Fruit fly (Drosophila melanogaster): Measurements from ENCODE around the gene Art6.

DNA sequence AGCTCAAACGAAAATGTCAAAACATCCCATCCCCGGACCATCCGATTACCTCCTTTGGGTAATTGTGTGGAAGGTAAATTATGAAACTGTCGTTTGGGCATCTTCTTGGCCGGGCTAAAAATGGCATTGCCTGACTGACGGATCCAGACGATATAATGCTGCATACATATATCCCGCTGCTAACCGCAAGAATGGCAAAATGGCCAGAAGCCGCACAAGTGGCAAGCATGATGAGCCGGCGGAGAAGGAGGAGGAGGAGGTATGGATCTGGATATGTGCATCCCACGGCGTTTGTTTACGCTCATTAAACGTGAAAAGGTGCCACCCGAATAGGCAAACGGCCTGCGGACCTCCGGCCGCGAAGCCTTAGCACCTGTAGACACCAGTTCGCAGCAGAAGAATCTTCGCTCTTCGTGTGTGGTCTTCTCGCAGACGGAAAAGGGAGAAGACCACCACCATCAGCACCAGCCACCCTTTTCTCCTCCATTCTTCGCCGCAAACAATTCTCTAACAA is 43.4 kb upstream of the Art6 start:
- no peak for TF ChIP-seq vnd (GFP tag; IDR thresholded peaks at IDR 0.05; ENCODE audit: partially characterized antibody)
- TF ChIP-seq ranshi (GFP tag; IDR thresholded peaks at IDR 0.05) = no peak
- no peak for TF ChIP-seq ewg (GFP tag; optimal IDR thresholded peaks at IDR 0.05)
- TF ChIP-seq klu (GFP tag; IDR thresholded peaks at IDR 0.05) = no peak
- no peak for TF ChIP-seq Oaz (GFP tag; IDR thresholded peaks at IDR 0.05)
- no peak for TF ChIP-seq YL-1 (GFP tag; optimal IDR thresholded peaks at IDR 0.05)
- no peak for TF ChIP-seq CG11504 (tag; optimal IDR thresholded peaks at IDR 0.05)
